Worm (Caenorhabditis elegans): ENCODE data around the gene ergi-2.

The ergi-2 gene

DNA sequence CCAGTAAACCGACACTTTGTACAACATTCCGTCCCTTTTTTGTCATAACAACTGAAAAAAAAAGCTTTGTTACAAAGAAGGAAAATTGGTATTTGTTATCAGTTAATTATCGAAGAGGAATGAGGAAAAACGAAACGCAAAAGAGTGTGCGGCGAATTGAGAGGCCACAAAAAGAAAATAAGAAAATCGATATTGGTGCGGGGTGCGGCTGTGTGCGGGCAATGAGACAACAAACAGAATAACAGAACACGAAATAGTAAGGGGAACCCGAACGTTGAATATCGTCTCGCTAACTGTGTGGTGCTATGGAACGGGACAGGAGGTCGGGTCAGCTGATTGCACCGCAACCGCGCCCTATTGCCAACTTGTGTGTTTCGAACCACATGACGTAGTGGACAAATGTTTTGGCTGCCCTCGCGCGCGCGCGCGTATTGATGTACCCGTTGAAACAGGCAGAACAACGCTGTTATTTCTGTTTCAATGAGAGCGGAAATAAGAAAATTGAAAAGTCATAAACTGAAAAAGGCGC, 33.5 kb upstream of the ergi-2 start, which contains the start of gene C18B12.4 (continued):
- TF ChIP-seq snu-23 (GFP tag; optimal IDR thresholded peaks at IDR 0.05) (peak; percentile 94), aly-2 (tag; optimal IDR thresholded peaks at IDR 0.05) (no peak), fos-1 (tag; optimal IDR thresholded peaks at IDR 0.05) (peak; percentile 38), ztf-4 (tag; optimal IDR thresholded peaks at IDR 0.05) (peak; percentile 71), nhr-47 (tag; optimal IDR thresholded peaks at IDR 0.05) (peak; percentile 77), fkh-10 (GFP tag; optimal IDR thresholded peaks at IDR 0.05) (peak; percentile 30), nhr-76 (tag; optimal IDR thresholded peaks at IDR 0.05) (no peak), nhr-85 (tag) (peak; percentile 95), nhr-77 (tag; optimal IDR thresholded peaks at IDR 0.05) (peak; percentile 54), hlh-17 (GFP tag; optimal IDR thresholded peaks at IDR 0.05; ENCODE audit: borderline replicate concordance) (no peak), tlp-1 (tag; optimal IDR thresholded peaks at IDR 0.05) (no peak), hpl-2 (GFP tag; optimal IDR thresholded peaks at IDR 0.05) (no peak), vab-15 (tag; optimal IDR thresholded peaks at IDR 0.05) (peak; percentile 89)

DNA sequence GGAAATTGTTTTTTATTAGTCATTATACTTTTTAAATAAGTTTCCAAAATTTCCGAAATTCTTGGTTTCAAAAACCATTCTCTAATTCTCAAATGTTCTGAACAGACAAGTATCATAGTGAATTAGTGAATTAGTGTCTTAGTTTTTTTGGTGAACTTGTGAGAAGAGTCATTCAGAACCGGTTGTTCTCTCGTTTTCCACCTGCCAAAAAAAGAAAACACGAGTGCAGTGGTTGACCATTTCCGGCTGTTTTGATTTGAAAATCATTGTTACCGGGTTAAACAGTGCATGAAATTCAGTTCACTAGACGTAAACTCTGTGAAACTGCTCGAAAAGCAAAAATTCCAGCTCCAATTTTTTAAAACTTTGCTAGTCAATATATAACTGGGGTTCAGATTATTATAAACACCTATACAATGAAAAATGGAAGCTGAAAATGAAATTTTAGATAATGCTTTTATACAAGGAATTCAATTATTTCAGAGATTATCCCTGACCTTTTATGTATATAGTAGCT, 32.6 kb upstream of the ergi-2 start:
- TF ChIP-seq grh-1 (GFP tag; IDR thresholded peaks at IDR 0.05) (peak; percentile 54), hlh-17 (GFP tag; optimal IDR thresholded peaks at IDR 0.05; ENCODE audit: borderline replicate concordance) (no peak), lin-15B (tag; optimal IDR thresholded peaks at IDR 0.05) (no peak), sptf-1 (tag; optimal IDR thresholded peaks at IDR 0.05) (no peak), snu-23 (GFP tag; optimal IDR thresholded peaks at IDR 0.05) (peak; percentile 10), efl-1 (optimal IDR thresholded peaks at IDR 0.05) (no peak), efl-1 (GFP tag; optimal IDR thresholded peaks at IDR 0.05 in 1 of 2) (no peak), zip-4 (GFP tag; optimal IDR thresholded peaks at IDR 0.05) (no peak), lin-14 (GFP tag; optimal IDR thresholded peaks at IDR 0.05) (peak; percentile 51), Y116A8C.19 (tag; optimal IDR thresholded peaks at IDR 0.05; ENCODE audit: borderline replicate concordance) (no peak), unc-30 (tag; optimal IDR thresholded peaks at IDR 0.05) (no peak), lin-35 (GFP tag; optimal IDR thresholded peaks at IDR 0.05) (peak in 1 of 2 experiments; percentile 1), nhr-77 (tag; optimal IDR thresholded peaks at IDR 0.05) (no peak), nhr-85 (tag) (peak; percentile 80)

DNA sequence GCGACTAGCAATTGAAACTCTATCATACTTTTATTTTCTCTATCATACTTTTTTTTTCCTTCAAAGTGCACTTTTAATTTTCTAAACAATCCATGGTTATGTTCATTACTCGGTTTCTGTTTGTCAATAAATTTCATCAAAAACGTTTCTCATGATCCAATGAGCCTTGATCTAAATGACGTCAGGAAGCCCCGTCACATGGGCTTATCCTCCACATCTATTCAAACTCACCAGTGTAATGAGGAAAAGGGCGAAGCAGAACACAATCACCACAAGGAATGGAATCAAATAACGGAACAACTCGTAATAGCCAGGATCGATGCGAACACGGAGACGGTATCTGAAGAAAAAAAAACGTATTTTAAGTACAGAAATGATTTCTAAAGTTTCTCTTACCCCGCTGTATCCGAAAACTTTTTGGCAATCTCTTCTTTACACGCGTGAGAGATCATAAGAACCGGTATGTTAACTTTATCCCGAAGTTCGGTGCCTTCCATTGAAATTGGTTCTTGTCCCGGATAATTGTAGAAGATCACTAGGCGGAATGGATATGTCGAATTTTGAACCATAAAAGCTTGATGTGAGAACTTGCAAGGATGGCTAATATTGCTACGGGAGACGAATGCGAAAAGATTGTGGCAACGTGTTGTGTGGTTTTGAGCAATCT, 32.1 kb upstream of the ergi-2 start:
- TF ChIP-seq fkh-4 (tag; optimal IDR thresholded peaks at IDR 0.05; ENCODE audit: borderline replicate concordance) (peak; percentile 1), ama-1 (optimal IDR thresholded peaks at IDR 0.05) (no peak), efl-1 (optimal IDR thresholded peaks at IDR 0.05) (no peak), efl-1 (GFP tag; optimal IDR thresholded peaks at IDR 0.05 in 1 of 2) (peak in 1 of 2 experiments; percentile 92), nhr-71 (tag; optimal IDR thresholded peaks at IDR 0.05) (peak; percentile 65), rnt-1 (tag; optimal IDR thresholded peaks at IDR 0.05) (peak; percentile 42), lsy-2 (tag; optimal IDR thresholded peaks at IDR 0.05) (peak in 1 of 2 experiments; percentile 12), skn-1 (tag; optimal IDR thresholded peaks at IDR 0.05) (no peak), snu-23 (GFP tag; optimal IDR thresholded peaks at IDR 0.05) (peak; percentile 28), lin-14 (GFP tag; optimal IDR thresholded peaks at IDR 0.05) (peak; percentile 26)

DNA sequence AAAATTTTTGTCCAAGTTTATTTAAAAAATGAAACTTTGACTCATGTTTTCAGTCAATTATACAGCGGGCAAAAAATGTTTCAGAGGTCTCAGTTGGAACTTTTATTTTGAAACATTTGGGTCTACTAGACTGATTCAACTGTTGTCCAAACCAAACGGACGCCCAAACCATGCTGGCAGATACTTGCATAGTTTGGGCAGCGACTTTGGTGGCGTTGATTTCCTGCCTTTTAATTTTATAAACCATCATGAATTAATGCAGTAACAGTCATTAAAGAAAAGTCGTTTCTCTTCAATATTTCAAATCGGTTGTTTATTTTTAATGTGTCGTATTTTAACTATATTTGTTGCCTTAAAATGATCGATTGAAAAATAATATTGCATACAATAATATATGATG, 29.2 kb upstream of the ergi-2 start:
- TF ChIP-seq hpl-2 (GFP tag; optimal IDR thresholded peaks at IDR 0.05) (no peak), tlp-1 (tag; optimal IDR thresholded peaks at IDR 0.05) (no peak), efl-1 (optimal IDR thresholded peaks at IDR 0.05) (no peak), efl-1 (GFP tag; optimal IDR thresholded peaks at IDR 0.05 in 1 of 2) (peak in 1 of 2 experiments; percentile 38), ets-5 (GFP tag; IDR thresholded peaks at IDR 0.05) (no peak), ztf-4 (tag; optimal IDR thresholded peaks at IDR 0.05) (no peak)

DNA sequence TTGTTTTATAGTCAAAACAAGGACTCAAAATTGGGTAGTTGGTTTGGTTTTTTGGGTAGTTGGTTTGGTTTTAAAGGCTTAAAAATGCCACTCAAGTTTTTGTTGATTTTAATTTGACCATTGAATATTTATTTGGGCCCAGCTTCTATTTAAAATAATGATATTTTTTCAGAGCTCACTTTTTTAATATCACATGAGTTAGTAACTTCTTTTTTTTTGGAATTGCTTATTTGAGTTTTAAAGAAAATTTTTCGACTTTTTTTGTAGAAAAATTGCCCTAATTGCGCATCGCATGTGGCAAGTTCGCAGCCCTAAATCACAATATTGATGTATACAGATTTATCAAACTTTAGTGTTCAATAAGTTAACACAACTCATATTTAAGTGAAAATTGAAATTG, 28.6 kb upstream of the ergi-2 start:
- no peak for TF ChIP-seq zip-4 (GFP tag; optimal IDR thresholded peaks at IDR 0.05)

DNA sequence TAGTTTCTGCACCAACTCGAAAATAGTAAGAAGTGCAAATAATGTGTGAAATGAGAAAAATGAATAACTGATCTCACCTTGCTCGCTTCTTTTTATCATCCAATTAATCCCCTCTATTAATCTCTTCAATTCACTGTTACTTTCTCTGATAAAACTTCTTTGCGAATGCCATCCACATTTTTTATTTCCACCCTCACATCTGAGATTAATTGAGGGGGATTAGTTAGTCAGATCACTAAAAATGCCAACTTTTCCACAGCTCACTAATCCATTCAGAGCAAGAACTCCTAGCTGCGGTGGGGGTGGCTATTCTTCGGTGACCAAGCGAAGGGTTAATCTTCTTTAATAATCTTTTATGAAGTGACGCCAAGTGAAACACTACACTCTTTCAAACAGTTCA, 27.7 kb upstream of the ergi-2 start, which contains the start of gene dsc-1:
TSS of gene dsc-1 (minus strand) at position 46 of the 400 bp plus-strand sequence.
- TF ChIP-seq fkh-4 (tag; optimal IDR thresholded peaks at IDR 0.05; ENCODE audit: borderline replicate concordance) (peak; percentile 62), isw-1 (GFP tag; IDR thresholded peaks at IDR 0.05) (no peak), nhr-47 (tag; optimal IDR thresholded peaks at IDR 0.05) (peak; percentile 1), pax-3 (tag; optimal IDR thresholded peaks at IDR 0.05) (peak; percentile 72), C16A3.4 (tag; optimal IDR thresholded peaks at IDR 0.05) (no peak)
